Worm (Caenorhabditis elegans): Measurements from ENCODE around the gene etr-1.

DNA sequence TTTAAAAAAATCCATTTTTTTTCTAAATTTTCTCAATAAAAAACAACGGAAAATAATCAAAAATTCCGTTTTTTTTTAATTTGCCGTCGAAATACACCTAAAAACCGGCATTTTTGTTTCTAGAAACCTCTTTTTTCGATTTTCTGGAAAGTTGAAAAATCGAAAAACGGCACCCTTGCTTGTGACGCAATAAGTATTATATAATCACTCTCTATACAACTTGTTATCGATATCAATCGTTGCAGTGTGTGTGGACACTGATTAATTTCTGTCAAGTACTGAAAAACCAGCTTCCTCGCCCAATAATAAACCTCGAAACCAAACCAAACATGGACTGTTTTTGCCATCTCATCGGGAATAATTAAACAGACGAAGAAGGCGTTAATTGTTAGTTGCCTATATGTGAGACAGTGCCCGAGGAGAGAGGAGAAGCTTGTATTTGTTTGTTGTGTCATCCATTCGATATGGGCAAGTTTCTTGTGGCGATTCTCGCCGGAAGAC lies 5.1 kb upstream of the etr-1 start:
- TF ChIP-seq daf-12 (tag; optimal IDR thresholded peaks at IDR 0.05) (no peak), mdl-1 (tag; optimal IDR thresholded peaks at IDR 0.05) (no peak)

Data from whole organism, L4 larva.